Worm (Caenorhabditis elegans) whole organism, L2 larva: ENCODE measurements around the gene W02H3.1.

Source experiments
- C34F6.9 ChIP-seq: fragments of 150-350 bp; optimal IDR thresholded peaks from 2 replicates; lab custom pipeline; 2014; ENCODE audit warnings: missing biosample characterization, missing genetic modification characterization
- F13H6.1 ChIP-seq: sonication (generic microtip); optimal IDR thresholded peaks from 2 replicates; lab custom pipeline; 2016; ENCODE audit warnings: missing genetic modification characterization, missing compliant biosample characterization
- Y55F3AM.14 ChIP-seq: fragments of 200-800 bp; sonication (Bioruptor generic); optimal IDR thresholded peaks from 2 replicates; lab custom pipeline; 2018; ENCODE audit warnings: mild to moderate bottlenecking, missing genetic modification characterization, missing compliant biosample characterization
- alr-1 ChIP-seq: fragments of 150-350 bp; optimal IDR thresholded peaks from 2 replicates; lab custom pipeline; 2014; ENCODE audit warnings: missing biosample characterization, missing genetic modification characterization
- aly-2 ChIP-seq: fragments of 150-350 bp; optimal IDR thresholded peaks from 2 replicates; lab custom pipeline; 2014; ENCODE audit warnings: missing biosample characterization, missing genetic modification characterization
- ama-1 ChIP-seq: fragments of 150-350 bp; optimal IDR thresholded peaks from 2 replicates; lab custom pipeline; 2018; ENCODE audit warnings: inconsistent platforms
- blmp-1 ChIP-seq: sonication (generic microtip); optimal IDR thresholded peaks from 2 replicates; lab custom pipeline; 2017; ENCODE audit warnings: missing genetic modification characterization, mild to moderate bottlenecking, missing compliant biosample characterization, antibody characterized with exemption, moderate library complexity; ENCODE audit not compliant: insufficient read depth
- ceh-16 ChIP-seq: fragments of 150-350 bp; optimal IDR thresholded peaks from 2 replicates; lab custom pipeline; 2014; ENCODE audit warnings: missing biosample characterization, missing genetic modification characterization
- crh-2 ChIP-seq: sonication (generic microtip); optimal IDR thresholded peaks from 2 replicates; lab custom pipeline; 2017; ENCODE audit warnings: missing biosample characterization, missing genetic modification characterization
- egl-27 ChIP-seq: sonication (generic microtip); optimal IDR thresholded peaks from 3 replicates; lab custom pipeline; 2017; ENCODE audit warnings: missing biosample characterization, missing genetic modification reagents, missing genetic modification characterization
- elt-3 ChIP-seq: sonication (generic microtip); optimal IDR thresholded peaks from 2 replicates; lab custom pipeline; 2017; ENCODE audit warnings: missing biosample characterization, missing genetic modification characterization
- fos-1 ChIP-seq: fragments of 150-350 bp; optimal IDR thresholded peaks from 2 replicates; lab custom pipeline; 2014; ENCODE audit warnings: missing biosample characterization, missing genetic modification characterization
- gmeb-1 ChIP-seq: fragments of 150-350 bp; optimal IDR thresholded peaks from 2 replicates; lab custom pipeline; 2014; ENCODE audit warnings: missing biosample characterization, missing genetic modification characterization
- lin-13 ChIP-seq: fragments of 150-350 bp; optimal IDR thresholded peaks from 2 replicates; lab custom pipeline; 2014; ENCODE audit warnings: missing biosample characterization, missing genetic modification reagents, missing genetic modification characterization
- lin-39 ChIP-seq: fragments of 150-350 bp; optimal IDR thresholded peaks from 2 replicates; lab custom pipeline; 2014; ENCODE audit warnings: missing biosample characterization, missing genetic modification reagents, missing genetic modification characterization
- mab-5 ChIP-seq: fragments of 150-350 bp; optimal IDR thresholded peaks from 2 replicates; lab custom pipeline; 2014; ENCODE audit warnings: missing biosample characterization, missing genetic modification characterization
- mdl-1 ChIP-seq, 2 experiments: fragments of 150-350 bp in 1 of 2; sonication (generic microtip) in 1 of 2; optimal IDR thresholded peaks; 2 replicates each; lab custom pipeline; 2017; ENCODE audit warnings: missing biosample characterization in 2 of 2, missing genetic modification characterization in 2 of 2
- nhr-10 ChIP-seq: sonication (generic microtip); optimal IDR thresholded peaks from 2 replicates; lab custom pipeline; 2017; ENCODE audit warnings: missing biosample characterization, missing genetic modification characterization
- nhr-11 ChIP-seq: fragments of 150-350 bp; optimal IDR thresholded peaks from 2 replicates; lab custom pipeline; 2014; ENCODE audit warnings: missing biosample characterization, missing genetic modification characterization
- nhr-12 ChIP-seq: fragments of 150-350 bp; optimal IDR thresholded peaks from 2 replicates; lab custom pipeline; 2014; ENCODE audit warnings: missing biosample characterization, missing genetic modification characterization
- nhr-129 ChIP-seq: fragments of 150-350 bp; optimal IDR thresholded peaks from 2 replicates; lab custom pipeline; 2014; ENCODE audit warnings: missing biosample characterization, missing genetic modification characterization
- nhr-23 ChIP-seq: fragments of 150-350 bp; optimal IDR thresholded peaks from 2 replicates; lab custom pipeline; 2014; ENCODE audit warnings: missing biosample characterization, missing genetic modification reagents, missing genetic modification characterization
- nhr-25 ChIP-seq: fragments of 150-350 bp; sonication (generic microtip); optimal IDR thresholded peaks from 3 replicates; lab custom pipeline; 2014; ENCODE audit warnings: missing biosample characterization, missing genetic modification characterization
- nhr-6 ChIP-seq: fragments of 150-350 bp; optimal IDR thresholded peaks from 2 replicates; lab custom pipeline; 2014; ENCODE audit warnings: missing biosample characterization, missing genetic modification characterization
- nhr-77 ChIP-seq: fragments of 150-350 bp; optimal IDR thresholded peaks from 2 replicates; lab custom pipeline; 2014; ENCODE audit warnings: missing biosample characterization, missing genetic modification characterization
- peb-1 ChIP-seq: fragments of 150-350 bp; optimal IDR thresholded peaks from 2 replicates; lab custom pipeline; 2014; ENCODE audit warnings: missing biosample characterization, missing genetic modification characterization
- sem-4 ChIP-seq: fragments of 150-350 bp; optimal IDR thresholded peaks from 2 replicates; lab custom pipeline; 2014; ENCODE audit warnings: missing biosample characterization, missing genetic modification reagents, missing genetic modification characterization
- skn-1 ChIP-seq: sonication (generic microtip); optimal IDR thresholded peaks from 2 replicates; lab custom pipeline; 2017; ENCODE audit warnings: missing biosample characterization, missing genetic modification characterization
- sma-9 ChIP-seq, 2 experiments: fragments of 150-350 bp in 1 of 2; sonication (generic microtip) in 1 of 2; optimal IDR thresholded peaks; 2 replicates each; lab custom pipeline; 2014 to 2016; ENCODE audit warnings: missing genetic modification characterization in 2 of 2, mild to moderate bottlenecking in 1 of 2, missing biosample characterization in 1 of 2, missing compliant biosample characterization in 1 of 2, missing genetic modification reagents in 1 of 2, moderate library complexity in 1 of 2
- snpc-4 ChIP-seq: fragments of 150-350 bp; optimal IDR thresholded peaks from 2 replicates; lab custom pipeline; 2014; ENCODE audit warnings: missing biosample characterization, missing genetic modification characterization
- unc-39 ChIP-seq: fragments of 150-350 bp; optimal IDR thresholded peaks from 2 replicates; lab custom pipeline; 2014; ENCODE audit warnings: missing biosample characterization, missing genetic modification characterization
- unc-62 ChIP-seq: fragments of 150-350 bp; optimal IDR thresholded peaks from 2 replicates; lab custom pipeline; 2014; ENCODE audit warnings: missing biosample characterization, missing genetic modification reagents, missing genetic modification characterization
- zag-1 ChIP-seq: fragments of 150-350 bp; optimal IDR thresholded peaks from 2 replicates; lab custom pipeline; 2014; ENCODE audit warnings: missing biosample characterization, missing genetic modification characterization
- ztf-1 ChIP-seq: fragments of 200-800 bp; sonication (Bioruptor generic); conservative IDR thresholded peaks from 2 replicates; pipeline ENCODE4 v1.3.6; 2022; ENCODE audit warnings: missing genetic modification characterization, missing compliant biosample characterization
- ztf-11 ChIP-seq: sonication (generic microtip); optimal IDR thresholded peaks from 2 replicates; lab custom pipeline; 2017; ENCODE audit warnings: missing biosample characterization, missing genetic modification characterization
- ztf-4 ChIP-seq: fragments of 150-350 bp; optimal IDR thresholded peaks from 2 replicates; lab custom pipeline; 2014; ENCODE audit warnings: missing biosample characterization, missing genetic modification characterization

W02H3.1 gene

ce11 chrX:11088952-11089351 is 16.3 kb downstream of the W02H3.1 start, which contains the start of gene W04G3.11:
W04G3.11 (plus strand) TSS chrX:11089195.
- TF ChIP-seq mab-5 (no peak), snpc-4 (no peak), nhr-25 (tag; lab: Kevin White, UChicago) (no peak), ztf-1 (GFP tag; lab: Robert Waterston, UW) (no peak), elt-3 (tag; lab: Kevin White, UChicago) (no peak), Y55F3AM.14 (no peak), F13H6.1 (tag; lab: Kevin White, UChicago) (no peak), nhr-12 (tag; lab: Kevin White, UChicago) (no peak), egl-27 (no peak), ztf-4 (tag; lab: Kevin White, UChicago) (no peak)

ce11 chrX:11085162-11085561 is 20.1 kb downstream of the W02H3.1 start, which contains the start of gene W04G3.7:
W04G3.7 (minus strand) TSS chrX:11085262.
- TF ChIP-seq C34F6.9 (no peak), skn-1 (tag; lab: Kevin White, UChicago) (no peak)

- TF ChIP-seq alr-1 (tag; lab: Kevin White, UChicago) (no peak), Y55F3AM.14 (no peak), ztf-4 (tag; lab: Kevin White, UChicago) (no peak), blmp-1 (no peak), crh-2 (peak; percentile 44), ztf-11 (tag; lab: Kevin White, UChicago) (no peak), nhr-129 (peak; percentile 43), nhr-25 (tag; lab: Kevin White, UChicago) (no peak), ceh-16 (tag; lab: Kevin White, UChicago) (no peak), unc-62 (GFP tag; lab: Kevin White, UChicago) (no peak), lin-13 (GFP tag; lab: Kevin White, UChicago) (no peak), C34F6.9 (peak; percentile 15), snpc-4 (no peak), egl-27 (no peak), nhr-10 (tag; lab: Kevin White, UChicago) (no peak), gmeb-1 (tag; lab: Kevin White, UChicago) (no peak), skn-1 (tag; lab: Kevin White, UChicago) (no peak), peb-1 (tag; lab: Kevin White, UChicago) (no peak), aly-2 (tag; lab: Kevin White, UChicago) (no peak), sem-4 (tag; lab: Kevin White, UChicago) (no peak), mdl-1 (tag; optimal IDR thresholded peaks at IDR 0.05; lab: Kevin White, UChicago) (no peak)
Observed at ce11 chrX:11080170-11080728, 25.0 kb downstream of the W02H3.1 start, which contains the start of gene sulp-7. sulp-7 (plus strand) TSS chrX:11080678.

- TF ChIP-seq nhr-23 (tag; lab: Kevin White, UChicago): no peak
- no peak for TF ChIP-seq ztf-11 (tag; lab: Kevin White, UChicago)
- no peak for TF ChIP-seq crh-2
- TF ChIP-seq ztf-1 (GFP tag; lab: Robert Waterston, UW): no peak
- no peak for TF ChIP-seq nhr-10 (tag; lab: Kevin White, UChicago)
- TF ChIP-seq nhr-6 (tag; lab: Kevin White, UChicago): no peak
- no peak for TF ChIP-seq ceh-16 (tag; lab: Kevin White, UChicago)
- TF ChIP-seq sma-9 (GFP tag; optimal IDR thresholded peaks at IDR 0.05; lab: Kevin White, UChicago): no peak
- TF ChIP-seq sma-9 (tag; optimal IDR thresholded peaks at IDR 0.05; lab: Kevin White, UChicago): no peak
Observed at ce11 chrX:11079667-11080066, 25.6 kb downstream of the W02H3.1 start, which contains the start of gene W04G3.13. W04G3.13 (minus strand) TSS chrX:11079767.

- no peak for TF ChIP-seq alr-1 (tag; lab: Kevin White, UChicago)
- TF ChIP-seq lin-39 (tag; lab: Kevin White, UChicago): no peak
- TF ChIP-seq elt-3 (tag; lab: Kevin White, UChicago): no peak
- TF ChIP-seq egl-27: no peak
- TF ChIP-seq nhr-10 (tag; lab: Kevin White, UChicago): no peak
- no peak for TF ChIP-seq ceh-16 (tag; lab: Kevin White, UChicago)
- no peak for TF ChIP-seq ztf-4 (tag; lab: Kevin White, UChicago)
- no peak for TF ChIP-seq ztf-1 (GFP tag; lab: Robert Waterston, UW)
- no peak for TF ChIP-seq F13H6.1 (tag; lab: Kevin White, UChicago)
- no peak for TF ChIP-seq skn-1 (tag; lab: Kevin White, UChicago)
- TF ChIP-seq nhr-11 (tag; lab: Kevin White, UChicago): no peak
- no peak for TF ChIP-seq fos-1
- no peak for TF ChIP-seq nhr-77
- TF ChIP-seq peb-1 (tag; lab: Kevin White, UChicago): no peak
- TF ChIP-seq mdl-1 (tag; optimal IDR thresholded peaks at IDR 0.05; lab: Kevin White, UChicago): no peak
- no peak for TF ChIP-seq unc-39
- TF ChIP-seq blmp-1: no peak
- TF ChIP-seq zag-1 (tag; lab: Kevin White, UChicago): no peak
- TF ChIP-seq ama-1 (lab: Kevin White, UChicago): no peak
- TF ChIP-seq snpc-4: no peak
Observed at ce11 chrX:11078150-11078549, 27.1 kb downstream of the W02H3.1 start, which contains the start of gene W04G3.10. W04G3.10 (minus strand) TSS chrX:11078250.
